Worm (Caenorhabditis elegans): ENCODE results near the gene C56C10.9.

DNA sequence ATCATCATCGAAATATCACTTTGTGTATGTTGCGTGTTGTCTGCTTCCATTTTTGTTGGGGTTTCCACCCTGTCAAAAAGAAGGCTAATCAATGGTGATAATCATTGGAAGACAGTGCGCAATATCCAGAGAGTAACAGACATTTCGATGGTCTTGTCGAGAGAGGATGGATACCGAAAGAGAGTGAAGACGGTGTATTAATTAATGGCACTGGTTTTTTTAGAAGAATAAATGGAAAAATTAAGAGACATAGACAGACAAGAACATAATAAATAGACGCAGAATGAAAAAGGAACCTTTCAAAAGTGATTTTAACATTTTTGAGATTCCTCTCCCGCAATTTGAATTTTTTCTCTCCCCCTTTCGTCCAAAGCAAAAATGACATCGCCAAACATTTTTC is 26.9 kb upstream of the C56C10.9 start:
- TF ChIP-seq pqm-1 (tag; optimal IDR thresholded peaks at IDR 0.05) (no peak), pha-4 (tag; optimal IDR thresholded peaks at IDR 0.05) (no peak), daf-12 (tag; optimal IDR thresholded peaks at IDR 0.05) (no peak), zag-1 (tag; optimal IDR thresholded peaks at IDR 0.05) (no peak), snpc-4 (tag; optimal IDR thresholded peaks at IDR 0.05) (no peak), nhr-28 (tag; optimal IDR thresholded peaks at IDR 0.05) (no peak), lin-39 (tag; optimal IDR thresholded peaks at IDR 0.05) (no peak)
